Worm (Caenorhabditis elegans) whole organism, dauer: ENCODE results near the gene Y73B3B.3.
"Not testable (repeated sequence)": the region's sequence is repeated elsewhere in the genome, so short reads cannot be mapped to it uniquely, and the experiment has no call there.

Experiments used
- unc-62 ChIP-seq: sonication (generic microtip); optimal IDR thresholded peaks from 2 replicates; lab custom pipeline; 2017; ENCODE audit warnings: missing biosample characterization, missing genetic modification reagents, missing genetic modification characterization

Y73B3B.3 gene

DNA sequence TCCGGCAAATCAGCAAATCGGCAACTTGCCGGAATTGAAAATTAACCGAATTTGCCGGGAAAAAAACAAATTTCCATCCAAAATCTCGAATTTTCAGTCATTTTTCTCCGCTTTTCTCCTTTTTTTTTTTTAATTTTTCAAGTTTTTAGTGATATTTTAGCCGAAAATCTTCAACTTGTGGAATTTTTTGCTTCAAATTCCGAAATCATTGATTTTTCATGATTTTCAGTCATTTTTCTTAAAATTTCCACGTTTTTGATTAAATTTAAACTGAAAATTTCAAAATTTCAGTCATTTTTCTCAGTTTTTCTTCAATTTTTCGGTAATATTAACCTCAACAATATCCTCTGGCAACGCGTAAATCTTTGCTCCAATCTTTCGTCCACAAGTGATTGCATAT lies at the start of gene Y73B3B.3:
Gene Y73B3B.3 (plus strand): TSS at position 301 of the 400 bp plus-strand sequence.
- TF ChIP-seq unc-62: not testable (repeated sequence)

DNA sequence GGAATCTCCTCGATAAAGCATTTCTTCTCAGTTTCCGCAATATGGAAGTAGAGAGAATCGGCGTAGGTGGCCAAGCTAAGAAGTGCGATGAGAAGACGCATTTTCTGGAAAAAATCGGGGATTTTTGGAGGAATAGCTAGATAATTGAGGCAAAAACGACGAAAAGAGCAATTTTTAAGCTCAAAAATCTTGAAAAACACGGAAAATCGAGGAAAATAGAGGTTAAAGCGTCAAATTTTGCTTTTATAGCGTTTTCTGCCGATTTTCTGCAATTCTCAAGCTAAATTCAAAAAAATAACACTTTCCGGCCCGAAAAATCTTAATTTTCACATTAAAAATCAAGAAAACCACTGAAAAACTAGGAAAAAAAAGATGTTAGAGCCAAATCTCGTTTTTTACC lies 46.8 kb upstream of the Y73B3B.3 start, which contains the start of gene tmed-12:
Gene tmed-12 (minus strand): TSS at position 101 of the 400 bp plus-strand sequence.
- TF ChIP-seq unc-62: not testable (repeated sequence)

DNA sequence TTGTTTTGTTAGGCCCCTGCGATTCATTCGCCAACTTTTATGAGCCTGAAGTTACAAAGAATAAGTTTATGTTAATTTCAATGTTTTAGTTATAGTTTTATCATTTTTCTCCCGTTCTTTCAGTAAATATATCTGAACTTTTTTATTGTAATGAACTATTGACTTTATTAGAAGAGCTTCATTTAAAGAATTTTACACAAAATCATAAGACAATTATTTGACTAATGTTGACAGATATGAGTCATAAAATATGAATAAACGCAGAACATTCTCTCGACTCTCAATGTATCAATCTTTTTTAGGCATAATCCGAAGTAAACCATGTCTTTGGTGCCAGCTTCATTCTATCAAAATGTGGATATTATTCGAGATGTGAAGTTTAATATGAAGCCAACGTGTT lies 32.7 kb upstream of the Y73B3B.3 start, which contains the start of the genes T08D2.5 and T08D2.4:
Gene T08D2.5 (plus strand): TSS at position 301 of the 400 bp plus-strand sequence.
Gene T08D2.4 (plus strand): TSS at position 322 of the 400 bp plus-strand sequence.
- no peak for TF ChIP-seq unc-62

DNA sequence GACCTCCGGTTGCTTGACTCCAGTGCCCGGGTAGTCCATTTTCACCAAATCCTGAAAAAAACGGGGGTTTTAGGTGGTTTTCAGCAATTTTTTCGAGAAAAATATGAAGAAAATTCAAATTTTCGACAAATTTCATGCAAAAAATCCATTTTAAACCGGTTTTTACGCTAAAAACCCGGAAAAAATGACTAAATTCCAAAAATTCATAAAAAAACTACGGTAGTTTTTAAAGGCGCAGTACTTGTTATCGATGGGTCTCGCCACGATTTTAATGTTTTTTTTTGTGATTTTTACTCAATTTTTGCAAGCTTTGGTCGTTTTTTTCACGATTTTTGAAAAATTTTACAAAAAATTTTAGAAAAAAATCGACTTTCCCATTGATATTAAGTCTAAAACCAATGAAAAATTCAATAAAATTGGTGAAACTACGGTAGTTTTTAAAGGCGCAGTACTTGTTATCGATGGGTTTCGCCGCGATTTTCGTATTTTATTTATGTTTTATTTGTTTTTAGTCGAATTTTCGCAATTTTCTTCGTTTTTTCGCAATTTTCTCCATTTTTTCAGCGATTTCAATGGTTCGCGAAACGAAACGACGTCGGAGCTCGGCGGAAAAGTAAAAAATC lies 27.6 kb upstream of the Y73B3B.3 start, which contains the start of the genes T08D2.6 and chkr-1:
Gene T08D2.6 (minus strand): TSS at position 51 of the 623 bp plus-strand sequence.
Gene chkr-1 (plus strand): TSS at position 573 of the 623 bp plus-strand sequence.
- TF ChIP-seq unc-62: not testable (repeated sequence)

DNA sequence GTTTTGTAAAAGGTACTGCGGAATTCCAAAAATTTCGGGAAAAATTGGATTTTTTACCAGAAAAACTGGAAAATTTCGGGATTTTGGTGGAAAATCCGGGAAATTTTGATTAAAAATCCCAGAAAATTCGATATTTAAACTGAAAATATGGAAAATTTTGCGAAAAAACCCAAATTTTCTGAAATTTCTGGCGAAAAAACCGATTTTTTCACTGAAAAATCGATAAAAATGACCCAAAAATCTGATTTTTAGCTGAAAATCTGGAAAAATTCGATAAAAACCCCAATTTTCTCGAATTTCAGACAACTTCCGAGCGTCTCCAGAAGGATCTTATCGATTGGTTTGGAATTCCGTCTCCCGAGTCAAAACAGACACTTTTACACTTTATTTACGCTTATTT lies 17.3 kb upstream of the Y73B3B.3 start, which contains the start of gene T08D2.8:
Gene T08D2.8 (plus strand): TSS at position 301 of the 400 bp plus-strand sequence.
- no peak for TF ChIP-seq unc-62

DNA sequence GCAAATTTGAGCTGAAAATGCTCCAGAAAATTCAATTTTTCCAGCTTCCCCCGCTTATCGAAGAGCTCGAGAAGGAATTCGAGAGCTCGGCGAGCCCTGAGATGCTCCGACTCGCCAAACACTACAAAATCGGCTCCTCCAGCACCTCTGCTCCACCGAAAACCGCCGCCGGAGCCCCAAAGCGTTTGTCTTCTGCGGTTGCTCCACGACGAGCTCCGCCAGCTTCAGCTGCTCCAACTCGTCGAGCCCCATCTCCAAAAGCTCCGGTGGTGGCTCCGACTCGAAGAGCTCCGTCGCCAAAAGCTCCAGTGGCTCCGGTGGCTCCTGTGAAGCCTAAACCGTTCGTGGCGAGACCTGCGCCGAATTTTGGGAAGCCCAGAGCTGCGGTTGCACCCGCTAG lies 13.4 kb upstream of the Y73B3B.3 start:
- TF ChIP-seq unc-62: no peak

DNA sequence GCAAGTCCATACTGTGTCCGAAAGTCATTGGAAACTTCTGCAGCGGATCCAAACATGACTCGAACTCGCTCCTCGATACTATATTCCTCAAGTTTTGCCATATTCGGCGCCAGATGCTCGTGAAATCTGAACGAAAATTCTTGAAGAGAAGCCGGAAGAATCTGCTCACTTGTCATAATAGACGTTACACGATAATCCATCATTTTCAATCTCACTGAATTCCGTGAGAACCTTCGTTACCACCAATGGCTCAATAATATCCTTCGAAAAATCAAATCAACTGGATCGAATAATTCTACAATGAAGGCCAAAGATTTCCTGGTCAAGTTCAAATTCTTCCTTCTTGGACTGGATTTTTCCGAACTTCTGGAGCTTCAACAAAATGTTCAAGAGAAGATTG lies 1.3 kb downstream of the Y73B3B.3 start, which contains the start of gene Y73B3B.1:
Gene Y73B3B.1 (minus strand): TSS at position 101 of the 400 bp plus-strand sequence.
- TF ChIP-seq unc-62: not testable (repeated sequence)

DNA sequence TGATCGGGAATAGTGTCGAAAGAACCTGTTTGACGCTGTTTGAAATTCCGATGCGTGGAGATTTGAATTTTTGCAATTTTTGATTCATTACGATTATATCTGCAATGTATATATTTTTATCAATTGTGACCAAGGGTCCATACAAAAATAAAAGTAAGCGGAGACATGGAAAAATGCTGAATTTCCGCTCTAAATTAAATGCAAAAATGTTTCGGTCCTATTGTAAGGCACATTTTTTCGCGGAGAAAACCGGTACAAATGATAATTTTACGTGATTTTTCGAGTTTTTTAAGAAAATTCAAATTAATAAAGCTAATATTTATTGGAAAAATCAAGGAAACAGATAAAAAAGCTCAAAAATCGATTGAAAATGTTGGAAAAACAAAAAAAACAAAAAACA lies 5.7 kb downstream of the Y73B3B.3 start, which contains the start of gene set-28:
Gene set-28 (minus strand): TSS at position 101 of the 400 bp plus-strand sequence.
- not testable (repeated sequence) for TF ChIP-seq unc-62

DNA sequence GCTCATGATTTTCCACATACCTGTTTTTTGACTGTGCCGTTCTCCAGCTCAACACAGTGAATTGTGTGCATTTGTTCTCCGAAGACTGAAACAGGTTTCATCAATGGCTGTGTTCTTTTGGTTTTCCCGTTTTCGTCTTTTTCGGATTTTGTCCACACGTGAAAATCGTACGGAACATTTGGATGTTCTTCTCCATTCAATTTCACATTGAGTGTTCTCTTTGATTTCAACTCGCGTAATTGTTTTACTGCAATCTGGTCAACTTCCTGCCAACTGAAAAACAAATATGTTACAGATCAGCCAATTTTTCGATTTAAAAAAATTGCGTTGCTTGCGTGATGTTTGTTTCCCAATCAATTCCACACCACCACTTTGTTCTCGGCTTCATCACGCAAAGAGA lies 19.6 kb downstream of the Y73B3B.3 start, which contains the start of gene AC8.3:
Gene AC8.3 (minus strand): TSS at position 101 of the 400 bp plus-strand sequence.
- not testable (repeated sequence) for TF ChIP-seq unc-62

DNA sequence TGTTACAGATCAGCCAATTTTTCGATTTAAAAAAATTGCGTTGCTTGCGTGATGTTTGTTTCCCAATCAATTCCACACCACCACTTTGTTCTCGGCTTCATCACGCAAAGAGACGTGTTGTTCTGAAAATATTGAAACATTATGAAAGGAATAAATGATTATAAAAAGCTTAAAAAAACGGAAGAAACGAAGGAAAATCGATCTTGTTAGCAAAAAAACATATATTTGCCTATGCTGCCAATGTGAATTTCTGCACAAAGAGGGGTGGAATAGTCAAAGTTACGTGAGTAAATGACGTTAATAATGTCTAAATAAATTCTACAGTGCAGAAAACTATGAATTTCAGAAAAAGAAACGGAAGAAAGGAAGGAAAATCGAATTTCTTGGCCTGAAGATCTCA lies 29.3 kb downstream of the Y73B3B.3 start, which contains the start of gene AC8.10:
Gene AC8.10 (minus strand): TSS at position 101 of the 400 bp plus-strand sequence.
- TF ChIP-seq unc-62: not testable (repeated sequence)
